Fruit fly (Drosophila melanogaster) whole organism, larva: ENCODE measurements around the gene Rab19.

ENCODE experiments used
- noc ChIP-seq: fragments of 200-800 bp; sonication (Bioruptor generic); optimal IDR thresholded peaks from 3 replicates; lab custom pipeline; 2019; ENCODE audit warnings: missing biosample characterization, mild to moderate bottlenecking, missing genetic modification characterization, moderate library complexity

Gene Rab19

dm6 chr3L:8346100-8346980, 49.5 kb downstream of the Rab19 start, which contains the start of the genes CG7182 and GAPcenA:
CG7182 (minus strand) TSS chr3L:8346382.
GAPcenA (plus strand) TSS chr3L:8346561.
- peak; percentile 81 for TF ChIP-seq noc

dm6 chr3L:8347346-8347745, 50.5 kb downstream of the Rab19 start:
- no peak for TF ChIP-seq noc
